Worm (Caenorhabditis elegans) whole organism, L2 larva: Measurements from ENCODE around the gene C25F9.15.

Experiments
- Y55F3AM.14 ChIP-seq: fragments of 200-800 bp; sonication (Bioruptor generic); optimal IDR thresholded peaks from 2 replicates; lab custom pipeline; 2018; ENCODE audit warnings: mild to moderate bottlenecking, missing genetic modification characterization, missing compliant biosample characterization
- ZK546.5 ChIP-seq: sonication (generic microtip); optimal IDR thresholded peaks from 2 replicates; lab custom pipeline; 2017; ENCODE audit warnings: missing biosample characterization, missing genetic modification characterization
- dmd-4 ChIP-seq: sonication (generic microtip); optimal IDR thresholded peaks from 2 replicates; lab custom pipeline; 2017; ENCODE audit warnings: missing biosample characterization, missing genetic modification characterization
- nhr-12 ChIP-seq: fragments of 150-350 bp; optimal IDR thresholded peaks from 2 replicates; lab custom pipeline; 2014; ENCODE audit warnings: missing biosample characterization, missing genetic modification characterization
- unc-39 ChIP-seq: fragments of 150-350 bp; optimal IDR thresholded peaks from 2 replicates; lab custom pipeline; 2014; ENCODE audit warnings: missing biosample characterization, missing genetic modification characterization
- unc-62 ChIP-seq: fragments of 150-350 bp; optimal IDR thresholded peaks from 2 replicates; lab custom pipeline; 2014; ENCODE audit warnings: missing biosample characterization, missing genetic modification reagents, missing genetic modification characterization
- zag-1 ChIP-seq: fragments of 150-350 bp; optimal IDR thresholded peaks from 2 replicates; lab custom pipeline; 2014; ENCODE audit warnings: missing biosample characterization, missing genetic modification characterization
- ztf-11 ChIP-seq: sonication (generic microtip); optimal IDR thresholded peaks from 2 replicates; lab custom pipeline; 2017; ENCODE audit warnings: missing biosample characterization, missing genetic modification characterization

DNA sequence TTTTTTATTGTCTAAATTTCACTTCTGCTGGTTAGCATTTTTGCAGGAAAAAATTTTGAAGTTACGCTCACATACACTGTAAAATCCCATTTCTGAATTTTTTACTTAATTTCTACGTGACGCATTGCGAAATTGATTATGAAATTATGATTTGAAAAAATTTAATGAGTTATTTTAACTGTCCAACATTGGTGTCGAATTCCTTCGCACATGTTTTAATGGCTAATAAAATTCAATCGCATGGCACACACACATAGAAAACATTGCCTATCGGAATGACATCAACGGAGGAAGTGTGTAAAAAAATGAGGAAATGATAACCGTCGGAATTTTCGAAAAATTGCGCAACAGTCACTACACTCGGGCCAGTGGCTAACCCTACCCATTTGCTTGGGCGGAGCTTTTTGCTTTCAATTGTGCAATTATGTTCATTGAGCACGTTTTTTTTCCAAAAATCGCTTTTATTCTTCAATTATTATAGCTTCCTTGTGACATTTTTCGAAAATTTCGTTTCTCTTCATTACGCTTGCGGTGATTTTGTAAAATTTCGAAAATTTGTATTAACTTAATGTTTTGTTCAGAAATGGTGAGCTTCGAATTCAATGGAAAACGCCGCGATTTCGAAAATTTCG, 16.0 kb downstream of the C25F9.15 start, which contains the start of gene C25F9.16:
- TF ChIP-seq unc-62 (GFP tag; lab: Kevin White, UChicago) (no peak), Y55F3AM.14 (GFP tag; lab: Kevin White, UChicago) (no peak), ZK546.5 (tag; lab: Kevin White, UChicago) (no peak), unc-39 (tag; lab: Kevin White, UChicago) (no peak), nhr-12 (tag; lab: Kevin White, UChicago) (no peak), dmd-4 (no peak), ztf-11 (tag; lab: Kevin White, UChicago) (no peak), zag-1 (no peak)
